Worm (Caenorhabditis elegans): Measurements from ENCODE around the gene jmjd-1.1.

DNA sequence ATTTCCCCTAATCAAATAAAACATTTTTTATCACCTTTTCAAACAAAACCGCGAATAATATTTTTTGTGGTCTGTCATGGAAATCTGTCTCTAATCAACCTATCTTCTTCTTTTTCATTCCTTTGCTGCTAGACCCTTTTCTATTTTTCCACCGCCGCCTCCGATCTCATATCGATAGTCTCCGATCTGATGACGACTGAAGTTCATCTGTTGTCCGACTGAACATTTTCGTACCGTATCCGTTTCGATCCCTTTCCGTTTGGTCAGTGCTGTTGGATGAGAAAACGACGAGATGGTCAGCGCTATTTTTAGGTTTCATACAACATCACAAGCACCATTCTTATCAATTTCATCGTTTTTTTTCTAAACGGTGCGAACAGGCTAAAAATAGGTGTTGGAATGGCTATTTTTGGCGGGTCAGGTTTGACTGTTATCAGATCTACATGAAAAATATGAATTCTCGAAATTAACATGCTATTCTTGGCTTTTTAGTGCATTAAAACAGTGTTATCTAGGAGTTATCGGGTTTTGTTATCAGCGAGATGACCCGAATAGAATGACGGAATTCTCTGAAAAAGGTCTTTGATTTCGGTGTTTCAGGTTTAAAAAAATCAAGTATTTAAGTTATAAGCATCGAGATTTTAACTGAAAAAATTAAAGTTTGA, 30.3 kb downstream of the jmjd-1.1 start:
- no peak for TF ChIP-seq T22C8.4 (GFP tag; IDR thresholded peaks at IDR 0.05)
- no peak for TF ChIP-seq tab-1 (GFP tag; IDR thresholded peaks at IDR 0.05)
- TF ChIP-seq ref-1 (GFP tag; conservative IDR thresholded peaks at IDR 0.05) = no peak
- no peak for TF ChIP-seq klf-2 (GFP tag; conservative IDR thresholded peaks at IDR 0.05)
- TF ChIP-seq cog-1 (tag; optimal IDR thresholded peaks at IDR 0.05) = no peak

All from whole organism, midembryonic.